Fruit fly (Drosophila melanogaster): ENCODE results near the gene wek.

dm6 chr2L:15782996-15783395 lies 14.8 kb upstream of the wek start:
- TF ChIP-seq tai (GFP tag; optimal IDR thresholded peaks at IDR 0.05) (no peak), Abd-B (GFP tag; optimal IDR thresholded peaks at IDR 0.05) (no peak), CrebA (GFP tag; optimal IDR thresholded peaks at IDR 0.05; ENCODE audit: borderline replicate concordance) (no peak), GATAd (GFP tag; optimal IDR thresholded peaks at IDR 0.05) (no peak), Sp1 (GFP tag; optimal IDR thresholded peaks at IDR 0.05) (no peak), Vsx2 (GFP tag; optimal IDR thresholded peaks at IDR 0.05; ENCODE audit: partially characterized antibody) (no peak), pan (optimal IDR thresholded peaks at IDR 0.05) (no peak)
